Worm (Caenorhabditis elegans) whole organism, L1 larva: ENCODE measurements around the gene srsx-28.

Source experiments
- C04F5.9 ChIP-seq: sonication (generic microtip); optimal IDR thresholded peaks from 2 replicates; lab custom pipeline; 2016; ENCODE audit warnings: missing genetic modification characterization, missing compliant biosample characterization
- aha-1 ChIP-seq: fragments of 150-350 bp; optimal IDR thresholded peaks from 2 replicates; lab custom pipeline; 2014; ENCODE audit warnings: missing biosample characterization, missing genetic modification characterization
- aly-2 ChIP-seq: fragments of 150-350 bp; optimal IDR thresholded peaks from 2 replicates; lab custom pipeline; 2014; ENCODE audit warnings: missing biosample characterization, missing genetic modification characterization
- blmp-1 ChIP-seq: fragments of 150-350 bp; optimal IDR thresholded peaks from 2 replicates; lab custom pipeline; 2014; ENCODE audit warnings: missing biosample characterization, missing genetic modification characterization
- ceh-63 ChIP-seq: fragments of 200-800 bp; sonication (Bioruptor generic); optimal IDR thresholded peaks from 2 replicates; lab custom pipeline; 2018; ENCODE audit warnings: mild to moderate bottlenecking, missing genetic modification characterization, missing compliant biosample characterization
- efl-1 ChIP-seq, 4 experiments: fragments of 150-350 bp; optimal IDR thresholded peaks in 3 of 4; peaks in 1 of 4; 1 replicate in 1 of 4; 2 replicates in 3 of 4; lab custom pipeline; 2014; ENCODE audit warnings: missing biosample characterization in 2 of 4, missing genetic modification characterization in 2 of 4, missing genetic modification reagents in 2 of 4
- elt-2 ChIP-seq: sonication (generic microtip); optimal IDR thresholded peaks from 2 replicates; lab custom pipeline; 2016; ENCODE audit warnings: missing genetic modification characterization, mild to moderate bottlenecking, inconsistent platforms, missing compliant biosample characterization, missing genetic modification reagents
- elt-3 ChIP-seq, 6 experiments: fragments of 150-350 bp in 1 of 6; sonication (generic microtip); optimal IDR thresholded peaks; 2 replicates each; lab custom pipeline; 2017 to 2018; ENCODE audit warnings: missing biosample characterization in 6 of 6, missing genetic modification characterization in 6 of 6, inconsistent platforms in 1 of 6
- fkh-10 ChIP-seq: sonication (generic microtip); optimal IDR thresholded peaks from 2 replicates; lab custom pipeline; 2017; ENCODE audit warnings: missing biosample characterization, missing genetic modification reagents, missing genetic modification characterization
- fkh-4 ChIP-seq: sonication (generic microtip); optimal IDR thresholded peaks from 2 replicates; lab custom pipeline; 2016; ENCODE audit warnings: missing compliant biosample characterization, missing genetic modification characterization, borderline replicate concordance
- lin-14 ChIP-seq: fragments of 200-800 bp; sonication (Bioruptor generic); optimal IDR thresholded peaks from 2 replicates; lab custom pipeline; 2018; ENCODE audit warnings: mild to moderate bottlenecking, missing genetic modification characterization, moderate library complexity, missing compliant biosample characterization
- lin-35 ChIP-seq, 2 experiments: fragments of 150-350 bp; optimal IDR thresholded peaks; 2 replicates each; lab custom pipeline; 2014; ENCODE audit warnings: missing biosample characterization in 2 of 2, missing genetic modification characterization in 2 of 2, missing genetic modification reagents in 2 of 2
- mdl-1 ChIP-seq, 2 experiments: fragments of 150-350 bp; optimal IDR thresholded peaks; 2 replicates each; lab custom pipeline; 2014 to 2017; ENCODE audit warnings: missing biosample characterization in 2 of 2, missing genetic modification characterization in 2 of 2, inconsistent platforms in 1 of 2
- mep-1 ChIP-seq: fragments of 150-350 bp; optimal IDR thresholded peaks from 2 replicates; lab custom pipeline; 2014; ENCODE audit warnings: missing biosample characterization, missing genetic modification characterization
- nhr-20 ChIP-seq: sonication (generic microtip); optimal IDR thresholded peaks from 2 replicates; lab custom pipeline; 2016; ENCODE audit warnings: mild to moderate bottlenecking, missing genetic modification characterization, missing compliant biosample characterization
- nhr-71 ChIP-seq: sonication (generic microtip); optimal IDR thresholded peaks from 2 replicates; lab custom pipeline; 2016; ENCODE audit warnings: mild to moderate bottlenecking, missing genetic modification characterization, moderate library complexity, missing compliant biosample characterization
- nhr-84 ChIP-seq: sonication (generic microtip); optimal IDR thresholded peaks from 2 replicates; lab custom pipeline; 2017; ENCODE audit warnings: missing biosample characterization, missing genetic modification characterization
- skn-1 ChIP-seq: fragments of 150-350 bp; optimal IDR thresholded peaks from 2 replicates; lab custom pipeline; 2014; ENCODE audit warnings: missing biosample characterization, missing genetic modification characterization
- snu-23 ChIP-seq: sonication (generic microtip); optimal IDR thresholded peaks from 2 replicates; lab custom pipeline; 2016; ENCODE audit warnings: missing genetic modification characterization, missing compliant biosample characterization
- tbx-2 ChIP-seq: sonication (generic microtip); optimal IDR thresholded peaks from 2 replicates; lab custom pipeline; 2016; ENCODE audit warnings: missing genetic modification characterization, missing compliant biosample characterization
- unc-130 ChIP-seq: fragments of 150-350 bp; optimal IDR thresholded peaks from 2 replicates; lab custom pipeline; 2017; ENCODE audit warnings: missing biosample characterization, missing genetic modification characterization, inconsistent platforms

srsx-28 gene

DNA sequence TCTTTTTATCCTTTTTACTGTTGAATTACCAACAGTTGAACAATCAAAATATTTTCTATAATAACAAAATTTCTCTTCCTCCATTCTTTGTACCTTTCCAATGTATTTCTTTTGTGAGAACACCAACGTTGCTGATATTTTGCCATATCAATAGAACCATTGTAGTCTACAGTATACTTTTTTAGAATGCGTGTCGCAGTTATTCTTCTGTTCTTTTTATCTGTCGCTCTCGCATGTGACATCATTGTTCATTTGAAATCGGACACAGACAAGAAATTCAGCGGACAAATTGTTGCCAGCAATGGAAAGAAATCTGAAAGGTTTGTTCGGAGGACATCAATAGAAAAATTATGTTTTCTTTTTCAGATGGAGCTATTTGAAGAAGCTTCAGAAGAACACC, 49.5 kb downstream of the srsx-28 start, which contains the start of gene ZK856.7:
TSS of gene ZK856.7 (plus strand) at position 186 of the 400 bp plus-strand sequence.
- TF ChIP-seq nhr-20 (peak; percentile 16), C04F5.9 (tag; lab: Kevin White, UChicago) (no peak), blmp-1 (tag; lab: Kevin White, UChicago) (peak; percentile 9)

ce11 chrV:10202340-10202739, 50.0 kb downstream of the srsx-28 start:
- TF ChIP-seq aha-1 (tag; lab: Kevin White, UChicago) (no peak), nhr-84 (no peak), fkh-10 (GFP tag; lab: Kevin White, UChicago) (no peak), aly-2 (no peak), efl-1 (optimal IDR thresholded peaks at IDR 0.05; lab: Kevin White, UChicago) (no peak), efl-1 (GFP tag; optimal IDR thresholded peaks at IDR 0.05 in 1 of 2; lab: Kevin White, UChicago) (peak in 1 of 2 experiments; percentile 91), elt-2 (tag; lab: Kevin White, UChicago) (peak; percentile 15), C04F5.9 (tag; lab: Kevin White, UChicago) (no peak), mep-1 (tag; lab: Kevin White, UChicago) (no peak), ceh-63 (GFP tag; lab: Kevin White, UChicago) (no peak)

DNA sequence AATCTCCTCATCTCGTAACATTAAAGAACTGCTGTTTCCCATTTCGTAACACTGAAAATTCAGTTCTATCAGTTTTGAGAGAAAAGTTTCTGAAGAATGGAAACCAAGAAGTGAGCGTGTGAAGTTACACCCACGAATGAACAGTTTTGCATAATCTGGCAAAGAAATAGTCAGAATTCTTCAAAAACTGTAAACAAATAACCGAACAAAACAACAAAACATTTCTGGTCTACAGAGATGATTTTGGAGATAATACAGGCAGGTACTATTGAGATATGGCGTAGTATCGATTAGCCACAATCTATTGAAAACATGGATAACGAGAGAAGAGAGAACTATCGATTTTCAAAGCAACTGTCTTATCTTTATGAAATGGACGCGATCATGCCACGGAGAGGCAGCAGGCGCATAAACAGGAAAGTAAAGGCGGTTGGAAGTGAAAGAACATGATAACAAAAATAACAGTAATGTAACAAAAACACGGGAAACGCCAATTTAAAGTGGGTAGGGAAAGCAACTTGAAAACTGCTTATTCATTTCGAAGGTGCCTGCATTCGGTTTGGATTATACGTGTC, 51.1 kb downstream of the srsx-28 start, which contains the start of gene chpf-1:
TSS of gene chpf-1 (minus strand) at position 51 of the 575 bp plus-strand sequence.
- no peak for TF ChIP-seq fkh-4
- peak in 1 of 6 experiments; percentile 80 for TF ChIP-seq elt-3 (tag; optimal IDR thresholded peaks at IDR 0.05; lab: Kevin White, UChicago)
- TF ChIP-seq lin-14: peak; percentile 38
- no peak for TF ChIP-seq efl-1 (optimal IDR thresholded peaks at IDR 0.05; lab: Kevin White, UChicago)
- no peak for TF ChIP-seq efl-1 (GFP tag; optimal IDR thresholded peaks at IDR 0.05 in 1 of 2; lab: Kevin White, UChicago)
- TF ChIP-seq mdl-1 (tag; optimal IDR thresholded peaks at IDR 0.05; lab: Kevin White, UChicago): peak in 1 of 2 experiments; percentile 0
- TF ChIP-seq unc-130 (tag; lab: Kevin White, UChicago): peak; percentile 26
- peak; percentile 80 for TF ChIP-seq blmp-1 (tag; lab: Kevin White, UChicago)
- TF ChIP-seq snu-23 (GFP tag; lab: Kevin White, UChicago): peak; percentile 29
- peak; percentile 31 for TF ChIP-seq nhr-71 (tag; lab: Kevin White, UChicago)
- TF ChIP-seq mep-1 (tag; lab: Kevin White, UChicago): peak; percentile 20
- no peak for TF ChIP-seq skn-1
- no peak for TF ChIP-seq tbx-2 (tag; lab: Kevin White, UChicago)
- TF ChIP-seq nhr-20: peak; percentile 11
- TF ChIP-seq elt-2 (tag; lab: Kevin White, UChicago): peak; percentile 22
- peak in 1 of 2 experiments; percentile 58 for TF ChIP-seq lin-35 (GFP tag; optimal IDR thresholded peaks at IDR 0.05; lab: Kevin White, UChicago)
